Fruit fly (Drosophila melanogaster) whole organism, embryonic: ENCODE data around the gene CG31267.

ENCODE experiments used
- Adf1 ChIP-seq: fragments of 200-800 bp; sonication (Bioruptor generic); IDR thresholded peaks from 2 replicates; pipeline ENCODE4 v1.3.6; 2022; ENCODE audit warnings: missing biosample characterization, missing genetic modification characterization
- CG10565 ChIP-seq: fragments of 200-800 bp; sonication (Bioruptor generic); optimal IDR thresholded peaks from 3 replicates; lab custom pipeline; 2016; ENCODE audit warnings: missing biosample characterization, mild to moderate bottlenecking, missing genetic modification characterization
- CG11504 ChIP-seq: fragments of 200-800 bp; sonication (Bioruptor generic); optimal IDR thresholded peaks from 3 replicates; lab custom pipeline; 2019; ENCODE audit warnings: missing biosample characterization, mild to moderate bottlenecking, missing genetic modification characterization, moderate library complexity
- CG12104 ChIP-seq: fragments of 200-800 bp; sonication (Bioruptor generic); optimal IDR thresholded peaks from 3 replicates; lab custom pipeline; 2016; ENCODE audit warnings: missing biosample characterization, missing genetic modification characterization
- CG13775 ChIP-seq: fragments of 200-800 bp; sonication (Bioruptor generic); optimal IDR thresholded peaks from 3 replicates; lab custom pipeline; 2017; ENCODE audit warnings: missing biosample characterization, mild to moderate bottlenecking, missing genetic modification characterization
- CG14014 ChIP-seq: fragments of 200-800 bp; sonication (Bioruptor generic); IDR thresholded peaks from 2 replicates; pipeline ENCODE4 v1.3.6; 2022; ENCODE audit warnings: missing biosample characterization, missing genetic modification characterization
- CG14710 ChIP-seq: fragments of 200-800 bp; sonication (Bioruptor generic); optimal IDR thresholded peaks from 3 replicates; lab custom pipeline; 2019; ENCODE audit warnings: missing biosample characterization, mild to moderate bottlenecking, missing genetic modification characterization, moderate library complexity
- CG15073 ChIP-seq: fragments of 200-800 bp; sonication (Bioruptor generic); optimal IDR thresholded peaks from 2 replicates; lab custom pipeline; 2016; ENCODE audit warnings: missing biosample characterization, missing genetic modification characterization
- CG16863 ChIP-seq: fragments of 200-800 bp; sonication (Bioruptor generic); optimal IDR thresholded peaks from 3 replicates; lab custom pipeline; 2016; ENCODE audit warnings: missing biosample characterization, missing genetic modification characterization
- CG17328 ChIP-seq: fragments of 200-800 bp; sonication (Bioruptor generic); IDR thresholded peaks from 2 replicates; pipeline ENCODE4 v1.3.6; 2022; ENCODE audit warnings: missing biosample characterization, missing genetic modification characterization
- CG1832 ChIP-seq: fragments of 200-800 bp; sonication (Bioruptor generic); optimal IDR thresholded peaks from 2 replicates; lab custom pipeline; 2017; ENCODE audit warnings: missing biosample characterization, mild to moderate bottlenecking, missing genetic modification characterization, inconsistent platforms
- CG30020 ChIP-seq: fragments of 200-800 bp; optimal IDR thresholded peaks from 2 replicates; lab custom pipeline; 2019; ENCODE audit warnings: missing biosample characterization, mild to moderate bottlenecking, missing genetic modification characterization, moderate library complexity
- CG3065 ChIP-seq: fragments of 200-800 bp; sonication (Bioruptor generic); optimal IDR thresholded peaks from 2 replicates; lab custom pipeline; 2016; ENCODE audit warnings: missing biosample characterization, missing genetic modification characterization
- CG32532 ChIP-seq: fragments of 200-800 bp; sonication (Bioruptor generic); IDR thresholded peaks from 2 replicates; pipeline ENCODE4 v1.3.6; 2022; ENCODE audit warnings: missing biosample characterization, missing genetic modification characterization
- CG33213 ChIP-seq: fragments of 200-800 bp; sonication (Bioruptor generic); optimal IDR thresholded peaks from 3 replicates; lab custom pipeline; 2016; ENCODE audit warnings: missing biosample characterization, missing genetic modification characterization
- CG33557 ChIP-seq: fragments of 200-800 bp; sonication (Bioruptor generic); optimal IDR thresholded peaks from 2 replicates; lab custom pipeline; 2019; ENCODE audit warnings: missing biosample characterization, mild to moderate bottlenecking, missing genetic modification characterization, moderate library complexity
- CG3407 ChIP-seq: fragments of 200-800 bp; sonication (Bioruptor generic); optimal IDR thresholded peaks from 2 replicates; lab custom pipeline; 2018; ENCODE audit warnings: missing biosample characterization, mild to moderate bottlenecking, missing genetic modification characterization
- CG42726 ChIP-seq: fragments of 200-800 bp; sonication (Bioruptor generic); IDR thresholded peaks from 2 replicates; pipeline ENCODE4 v1.3.6; 2022; ENCODE audit warnings: missing biosample characterization, missing genetic modification characterization; ENCODE audit not compliant: partially characterized antibody
- CG4617 ChIP-seq: fragments of 200-800 bp; sonication (Bioruptor generic); optimal IDR thresholded peaks from 3 replicates; lab custom pipeline; 2016; ENCODE audit warnings: missing biosample characterization, missing genetic modification characterization, borderline replicate concordance
- CG4730 ChIP-seq: fragments of 200-800 bp; sonication (Bioruptor generic); IDR thresholded peaks from 2 replicates; pipeline ENCODE4 v1.3.6; 2022; ENCODE audit warnings: missing biosample characterization, missing genetic modification characterization
- CG4854 ChIP-seq: fragments of 200-800 bp; sonication (Bioruptor generic); optimal IDR thresholded peaks from 2 replicates; lab custom pipeline; 2016; ENCODE audit warnings: missing biosample characterization, missing genetic modification characterization, inconsistent platforms
- CG8290 ChIP-seq, 3 experiments: fragments of 200-800 bp; sonication (Bioruptor generic); optimal IDR thresholded peaks; 2 replicates each; lab custom pipeline; 2016 to 2019; ENCODE audit warnings: missing biosample characterization in 3 of 3, missing genetic modification characterization in 3 of 3, mild to moderate bottlenecking in 2 of 3, moderate library complexity in 1 of 3
- CG8478 ChIP-seq: fragments of >200 bp; optimal IDR thresholded peaks from 2 replicates; lab custom pipeline; 2018
- Deaf1 ChIP-seq: fragments of 200-800 bp; optimal IDR thresholded peaks from 3 replicates; lab custom pipeline; 2019; ENCODE audit warnings: missing biosample characterization, mild to moderate bottlenecking, missing genetic modification characterization, moderate library complexity
- Doc2 ChIP-seq: fragments of 200-800 bp; sonication (Bioruptor generic); IDR thresholded peaks from 2 replicates; pipeline ENCODE4 v1.3.6; 2022; ENCODE audit warnings: missing biosample characterization, missing genetic modification characterization
- Doc3 ChIP-seq: fragments of 200-800 bp; sonication (Bioruptor generic); IDR thresholded peaks from 3 replicates; pipeline ENCODE4 v1.3.6; 2022; ENCODE audit warnings: missing biosample characterization, missing genetic modification characterization; ENCODE audit not compliant: partially characterized antibody
- E2f2 ChIP-seq: fragments of 200-800 bp; sonication (Bioruptor generic); IDR thresholded peaks from 2 replicates; pipeline ENCODE4 v1.3.6; 2022; ENCODE audit warnings: missing biosample characterization, missing genetic modification characterization
- Elba2 ChIP-seq: fragments of 200-800 bp; sonication (Bioruptor generic); optimal IDR thresholded peaks from 3 replicates; lab custom pipeline; 2016; ENCODE audit warnings: missing biosample characterization, missing genetic modification characterization
- HHEX ChIP-seq: fragments of 200-800 bp; sonication (Bioruptor generic); optimal IDR thresholded peaks from 3 replicates; lab custom pipeline; 2017; ENCODE audit warnings: missing biosample characterization, mild to moderate bottlenecking, missing genetic modification characterization, missing genetic modification reagents
- Lhr ChIP-seq: fragments of 200-800 bp; sonication (Bioruptor generic); optimal IDR thresholded peaks from 3 replicates; lab custom pipeline; 2017; ENCODE audit warnings: mild to moderate bottlenecking, missing biosample characterization, missing genetic modification reagents, missing genetic modification characterization
- NC2α ChIP-seq: fragments of 200-800 bp; sonication (Bioruptor generic); optimal IDR thresholded peaks from 2 replicates; lab custom pipeline; 2016; ENCODE audit warnings: missing biosample characterization, missing genetic modification characterization
- Nf-YB ChIP-seq: fragments of 200-800 bp; sonication (Bioruptor generic); optimal IDR thresholded peaks from 3 replicates; lab custom pipeline; 2019; ENCODE audit warnings: missing biosample characterization, mild to moderate bottlenecking, missing genetic modification characterization, moderate library complexity
- bab2 ChIP-seq: fragments of 200-800 bp; sonication (Bioruptor generic); optimal IDR thresholded peaks from 2 replicates; lab custom pipeline; 2016; ENCODE audit warnings: missing biosample characterization, missing genetic modification characterization
- cas ChIP-seq: fragments of 200-800 bp; sonication (Bioruptor generic); IDR thresholded peaks from 2 replicates; pipeline ENCODE4 v1.3.6; 2022; ENCODE audit warnings: missing biosample characterization, missing genetic modification characterization
- cato ChIP-seq: fragments of 200-800 bp; sonication (Bioruptor generic); optimal IDR thresholded peaks from 2 replicates; lab custom pipeline; 2016; ENCODE audit warnings: missing biosample characterization, missing genetic modification characterization, borderline replicate concordance
- caup ChIP-seq: fragments of 200-800 bp; sonication (Bioruptor generic); optimal IDR thresholded peaks from 3 replicates; lab custom pipeline; 2017; ENCODE audit warnings: missing biosample characterization, mild to moderate bottlenecking, missing genetic modification characterization, moderate library complexity; ENCODE audit not compliant: severe bottlenecking
- chn ChIP-seq: fragments of 200-800 bp; sonication (Bioruptor generic); optimal IDR thresholded peaks from 2 replicates; lab custom pipeline; 2016; ENCODE audit warnings: missing biosample characterization, missing genetic modification characterization
- corto ChIP-seq: fragments of 200-800 bp; sonication (Bioruptor generic); optimal IDR thresholded peaks from 2 replicates; lab custom pipeline; 2016; ENCODE audit warnings: missing biosample characterization, mild to moderate bottlenecking, missing genetic modification characterization, moderate library complexity
- danr ChIP-seq: fragments of 200-800 bp; sonication (Bioruptor generic); IDR thresholded peaks from 2 replicates; pipeline ENCODE4 v1.3.6; 2022; ENCODE audit warnings: missing biosample characterization, missing genetic modification characterization
- dimm ChIP-seq: fragments of 200-800 bp; sonication (Bioruptor generic); IDR thresholded peaks from 2 replicates; pipeline ENCODE4 v1.3.6; 2022; ENCODE audit warnings: missing biosample characterization, missing genetic modification characterization
- grn ChIP-seq: fragments of 200-800 bp; sonication (Bioruptor generic); optimal IDR thresholded peaks from 3 replicates; lab custom pipeline; 2017; ENCODE audit warnings: missing biosample characterization, missing genetic modification characterization
- insv ChIP-seq, 2 experiments: fragments of 200-800 bp; sonication (Bioruptor generic); optimal IDR thresholded peaks; 3 replicates each; lab custom pipeline; 2016 to 2018; ENCODE audit warnings: missing biosample characterization in 2 of 2, missing genetic modification characterization in 2 of 2
- lab ChIP-seq: fragments of 200-800 bp; sonication (Bioruptor generic); optimal IDR thresholded peaks from 3 replicates; lab custom pipeline; 2017; ENCODE audit warnings: missing biosample characterization, missing genetic modification characterization, mild to moderate bottlenecking, moderate library complexity, missing genetic modification reagents
- luna ChIP-seq: fragments of 200-800 bp; sonication (Bioruptor generic); optimal IDR thresholded peaks from 2 replicates; lab custom pipeline; 2016; ENCODE audit warnings: missing biosample characterization, missing genetic modification characterization
- peb ChIP-seq: fragments of 200-800 bp; sonication (Bioruptor generic); IDR thresholded peaks from 2 replicates; pipeline ENCODE4 v1.3.6; 2022; ENCODE audit warnings: missing biosample characterization, missing genetic modification characterization
- row ChIP-seq: fragments of 200-800 bp; sonication (Bioruptor generic); IDR thresholded peaks from 3 replicates; pipeline ENCODE4 v1.3.6; 2022; ENCODE audit warnings: missing biosample characterization, missing genetic modification characterization
- run ChIP-seq: fragments of 200-800 bp; sonication (Bioruptor generic); optimal IDR thresholded peaks from 3 replicates; lab custom pipeline; 2018; ENCODE audit warnings: missing biosample characterization, mild to moderate bottlenecking, missing genetic modification characterization
- sisA ChIP-seq: fragments of 200-800 bp; sonication (Bioruptor generic); IDR thresholded peaks from 2 replicates; pipeline ENCODE4 v1.3.6; 2022; ENCODE audit warnings: missing biosample characterization, missing genetic modification characterization
- trem ChIP-seq: fragments of 200-800 bp; optimal IDR thresholded peaks from 3 replicates; lab custom pipeline; 2019; ENCODE audit warnings: missing biosample characterization, mild to moderate bottlenecking, missing genetic modification characterization, moderate library complexity
- wor ChIP-seq: fragments of 200-800 bp; sonication (Bioruptor generic); IDR thresholded peaks from 2 replicates; pipeline ENCODE4 v1.3.6; 2022; ENCODE audit warnings: missing biosample characterization, missing genetic modification characterization

The CG31267 gene

DNA sequence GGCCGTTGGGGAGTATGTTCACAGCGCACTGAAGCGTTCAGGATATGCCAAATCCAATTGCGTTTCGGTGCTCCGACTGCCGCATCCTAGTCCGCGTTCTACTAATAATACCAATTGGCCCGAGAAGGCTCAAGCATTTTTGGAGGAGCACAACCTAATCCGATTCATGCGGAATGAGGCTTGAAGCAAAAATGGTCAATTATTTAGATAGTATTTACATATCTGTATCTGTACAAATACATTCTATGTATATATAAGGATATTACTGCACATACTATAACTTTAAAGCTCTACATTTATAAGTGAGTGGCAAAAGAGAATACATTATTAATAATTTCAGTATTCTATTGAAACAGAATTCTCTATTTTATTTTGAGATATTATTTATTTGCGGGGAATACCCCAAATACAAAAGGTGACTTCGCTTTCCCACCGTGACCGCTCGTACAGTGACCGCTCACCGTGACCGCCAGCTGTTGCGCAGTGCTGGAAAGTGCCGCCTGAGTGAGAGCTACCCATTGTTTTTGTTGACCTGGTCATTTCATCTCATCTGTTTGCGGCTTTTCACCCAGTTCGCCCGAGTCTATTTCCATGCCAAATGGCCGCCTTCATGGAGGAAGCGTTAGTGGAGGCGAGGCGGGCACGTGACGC, 17.5 kb downstream of the CG31267 start, which contains the start of gene CG5292 (continued):
- TF ChIP-seq CG30020 (tag; lab: Kevin White, UChicago) = no peak
- TF ChIP-seq dimm (GFP tag; lab: Robert Waterston, UW) = no peak
- TF ChIP-seq CG17328 (GFP tag; lab: Robert Waterston, UW) = peak; percentile 58
- TF ChIP-seq Doc2 (GFP tag; lab: Robert Waterston, UW) = no peak
- no peak for TF ChIP-seq cato
- peak; percentile 7 for TF ChIP-seq Lhr (GFP tag; lab: Kevin White, UChicago)
- TF ChIP-seq CG13775 (GFP tag; lab: Kevin White, UChicago) = peak; percentile 37
- TF ChIP-seq Adf1 (GFP tag; lab: Robert Waterston, UW) = peak; percentile 35; the same call in 1 of the 2 replicates
- TF ChIP-seq cas (GFP tag; lab: Robert Waterston, UW) = peak; percentile 40; the same call in 1 of the 2 replicates
- peak; percentile 23; the same call in 1 of the 2 replicates for TF ChIP-seq sisA (GFP tag; lab: Robert Waterston, UW)
- peak; percentile 24 for TF ChIP-seq Elba2 (GFP tag; lab: Kevin White, UChicago)
- no peak for TF ChIP-seq CG15073 (GFP tag; lab: Kevin White, UChicago)
- no peak for TF ChIP-seq CG3407 (GFP tag; lab: Kevin White, UChicago)
- peak; percentile 19 for TF ChIP-seq bab2
- TF ChIP-seq CG8290 (GFP tag; optimal IDR thresholded peaks at IDR 0.05; lab: Kevin White, UChicago) = peak; percentile 38
- no peak for TF ChIP-seq CG8290 (tag; optimal IDR thresholded peaks at IDR 0.05; lab: Kevin White, UChicago)
- TF ChIP-seq CG8478 = no peak
- TF ChIP-seq CG14710 = peak; percentile 80
- no peak for TF ChIP-seq CG4730 (GFP tag; lab: Robert Waterston, UW)
- TF ChIP-seq NC2α (GFP tag; lab: Kevin White, UChicago) = no peak
- TF ChIP-seq corto = no peak
- no peak for TF ChIP-seq danr (GFP tag; lab: Robert Waterston, UW)
- no peak for TF ChIP-seq insv (GFP tag; optimal IDR thresholded peaks at IDR 0.05; lab: Kevin White, UChicago)
- no peak for TF ChIP-seq CG1832
- peak; percentile 89 for TF ChIP-seq row (GFP tag; lab: Robert Waterston, UW)
- peak; percentile 29 for TF ChIP-seq HHEX
- no peak for TF ChIP-seq luna (GFP tag; lab: Kevin White, UChicago)
- peak; percentile 62 for TF ChIP-seq CG11504 (tag; lab: Kevin White, UChicago)
- TF ChIP-seq wor (GFP tag; lab: Robert Waterston, UW) = no peak
- peak; percentile 67 for TF ChIP-seq lab (GFP tag; lab: Kevin White, UChicago)
- no peak for TF ChIP-seq CG3065 (GFP tag; lab: Kevin White, UChicago)
- TF ChIP-seq E2f2 (GFP tag; lab: Robert Waterston, UW) = peak; percentile 65
- TF ChIP-seq CG4617 (GFP tag; lab: Kevin White, UChicago) = peak; percentile 59
- TF ChIP-seq CG16863 (GFP tag; lab: Kevin White, UChicago) = no peak
- TF ChIP-seq Doc3 (GFP tag; lab: Robert Waterston, UW) = peak; percentile 39; the same call in 1 of the 3 replicates
- no peak for TF ChIP-seq grn (GFP tag; lab: Kevin White, UChicago)
- peak; percentile 63 for TF ChIP-seq caup (GFP tag; lab: Kevin White, UChicago)
- no peak for TF ChIP-seq CG12104 (GFP tag; lab: Kevin White, UChicago)
- TF ChIP-seq chn (GFP tag; lab: Kevin White, UChicago) = peak; percentile 52
- TF ChIP-seq CG10565 (GFP tag; lab: Kevin White, UChicago) = no peak
- TF ChIP-seq CG42726 (GFP tag; lab: Robert Waterston, UW) = peak; percentile 44
- no peak for TF ChIP-seq run (tag; lab: Kevin White, UChicago)
- no peak for TF ChIP-seq Nf-YB (GFP tag; lab: Kevin White, UChicago)
- TF ChIP-seq CG4854 (GFP tag; lab: Kevin White, UChicago) = no peak
- TF ChIP-seq CG33213 = no peak
- TF ChIP-seq CG14014 = peak; percentile 33; the same call in 1 of the 2 replicates
- TF ChIP-seq CG32532 (GFP tag; lab: Robert Waterston, UW) = peak; percentile 80
- TF ChIP-seq CG33557 (GFP tag; lab: Kevin White, UChicago) = no peak
- TF ChIP-seq trem (tag; lab: Kevin White, UChicago) = peak; percentile 39
- no peak for TF ChIP-seq Deaf1 (tag; lab: Kevin White, UChicago)
- no peak for TF ChIP-seq peb (GFP tag; lab: Robert Waterston, UW)
